ENCODE assay signal across 2 worm cellular contexts in the genomic region with DNA sequence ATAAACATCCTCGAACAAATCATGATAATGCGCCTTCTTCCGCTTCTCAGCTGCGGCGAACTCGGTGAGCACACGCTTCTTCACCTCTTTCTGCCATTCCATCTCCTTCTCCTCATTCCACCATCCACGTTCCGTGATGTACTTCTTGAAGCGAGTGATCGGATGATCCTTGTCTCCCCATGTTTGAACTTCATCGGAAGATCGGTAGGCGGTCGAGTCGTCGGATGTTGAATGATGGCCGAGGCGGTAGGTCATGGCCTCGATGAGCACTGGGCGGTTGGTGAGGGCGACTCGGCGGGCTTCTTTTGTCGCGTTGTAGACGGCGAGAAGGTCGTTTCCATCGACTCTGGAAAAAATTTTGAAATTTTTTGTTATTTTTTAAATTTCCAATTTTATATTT.
TF ChIP-seq lines count a peak whose summit lies in the region.

No protein-coding gene starts in this region.

TF ChIP-seq in whole organism, L4 larva, 104 proteins besides CTCF, POLR2A, EP300 and RAD21:
- TF ChIP-seq ceh-20 (GFP tag; IDR thresholded peaks at IDR 0.05; lab: Robert Waterston, UW) (no peak), set-16 (GFP tag; IDR thresholded peaks at IDR 0.05; lab: Robert Waterston, UW) (peak; percentile 51)

TF ChIP-seq in whole organism, young adult, 124 proteins besides CTCF, POLR2A, EP300 and RAD21:
- TF ChIP-seq efl-1 (GFP tag; optimal IDR thresholded peaks at IDR 0.05; lab: Kevin White, UChicago) (no peak), zfh-2 (GFP tag; conservative IDR thresholded peaks at IDR 0.05; lab: Robert Waterston, UW) (peak; percentile 62)
